Fruit fly (Drosophila melanogaster) whole organism, embryonic: ENCODE measurements around the gene Pgm1.

Experiments
- Adf1 ChIP-seq: fragments of 200-800 bp; sonication (Bioruptor generic); IDR thresholded peaks from 2 replicates; pipeline ENCODE4 v1.3.6; 2022; ENCODE audit warnings: missing biosample characterization, missing genetic modification characterization
- Awh ChIP-seq: fragments of 200-800 bp; sonication (Bioruptor generic); IDR thresholded peaks from 2 replicates; pipeline ENCODE4, ENCODE4 v1.3.6; 2022; ENCODE audit warnings: missing biosample characterization, missing genetic modification characterization
- CG10431 ChIP-seq: fragments of 200-800 bp; sonication (Bioruptor generic); optimal IDR thresholded peaks from 3 replicates; lab custom pipeline; 2018; ENCODE audit warnings: missing biosample characterization, mild to moderate bottlenecking, missing genetic modification characterization
- CG11085 ChIP-seq: fragments of 200-800 bp; sonication (Bioruptor generic); IDR thresholded peaks from 2 replicates; pipeline ENCODE4 v1.3.6; 2022; ENCODE audit warnings: missing biosample characterization, missing genetic modification characterization
- CG11247 ChIP-seq: fragments of 200-800 bp; sonication (Bioruptor generic); IDR thresholded peaks from 2 replicates; pipeline ENCODE4 v1.3.6; 2022; ENCODE audit warnings: missing biosample characterization, missing genetic modification characterization
- CG11560 ChIP-seq: fragments of 200-800 bp; sonication (Bioruptor generic); IDR thresholded peaks from 3 replicates; pipeline ENCODE4 v1.3.6; 2022; ENCODE audit warnings: missing biosample characterization, missing genetic modification characterization
- CG11695 ChIP-seq: fragments of 200-800 bp; sonication (Bioruptor generic); IDR thresholded peaks from 3 replicates; pipeline ENCODE4 v1.3.6; 2022; ENCODE audit warnings: missing biosample characterization, missing genetic modification characterization
- CG12769 ChIP-seq: fragments of 200-800 bp; sonication (Bioruptor generic); optimal IDR thresholded peaks from 2 replicates; lab custom pipeline; 2019; ENCODE audit warnings: missing biosample characterization, mild to moderate bottlenecking, missing genetic modification characterization, moderate library complexity
- CG13123 ChIP-seq: fragments of 200-800 bp; sonication (Bioruptor generic); optimal IDR thresholded peaks from 2 replicates; lab custom pipeline; 2016; ENCODE audit warnings: missing biosample characterization, missing genetic modification characterization
- CG14014 ChIP-seq: fragments of 200-800 bp; sonication (Bioruptor generic); IDR thresholded peaks from 2 replicates; pipeline ENCODE4 v1.3.6; 2022; ENCODE audit warnings: missing biosample characterization, missing genetic modification characterization
- CG16813 ChIP-seq: fragments of 200-800 bp; sonication (Bioruptor generic); IDR thresholded peaks from 3 replicates; pipeline ENCODE4 v1.3.6; 2022; ENCODE audit warnings: missing biosample characterization, missing genetic modification characterization; ENCODE audit not compliant: partially characterized antibody
- CG17361 ChIP-seq: fragments of 200-800 bp; sonication (Bioruptor generic); IDR thresholded peaks from 3 replicates; pipeline ENCODE4 v1.3.6; 2022; ENCODE audit warnings: missing biosample characterization, missing genetic modification characterization
- CG18476 ChIP-seq: fragments of 200-800 bp; sonication (Bioruptor generic); optimal IDR thresholded peaks from 2 replicates; lab custom pipeline; 2016; ENCODE audit warnings: missing biosample characterization, mild to moderate bottlenecking, missing genetic modification characterization
- CG34376 ChIP-seq: fragments of 200-800 bp; sonication (Bioruptor generic); optimal IDR thresholded peaks from 2 replicates; lab custom pipeline; 2018; ENCODE audit warnings: missing biosample characterization, mild to moderate bottlenecking, missing genetic modification characterization
- CG3847 ChIP-seq: fragments of 200-800 bp; sonication (Bioruptor generic); IDR thresholded peaks from 2 replicates; pipeline ENCODE4 v1.3.6; 2022; ENCODE audit warnings: missing biosample characterization, missing genetic modification characterization
- CG4404 ChIP-seq: fragments of 200-800 bp; sonication (Bioruptor generic); IDR thresholded peaks from 2 replicates; pipeline ENCODE4 v1.3.6; 2022; ENCODE audit warnings: missing biosample characterization, missing genetic modification characterization
- CG4617 ChIP-seq: fragments of 200-800 bp; sonication (Bioruptor generic); optimal IDR thresholded peaks from 3 replicates; lab custom pipeline; 2016; ENCODE audit warnings: missing biosample characterization, missing genetic modification characterization, borderline replicate concordance
- CG6654 ChIP-seq: fragments of 200-800 bp; sonication (Bioruptor generic); optimal IDR thresholded peaks from 2 replicates; lab custom pipeline; 2017; ENCODE audit warnings: missing biosample characterization, mild to moderate bottlenecking, missing genetic modification characterization
- CG8281 ChIP-seq: fragments of 200-800 bp; sonication (Bioruptor generic); optimal IDR thresholded peaks from 2 replicates; lab custom pipeline; 2018; ENCODE audit warnings: missing biosample characterization, mild to moderate bottlenecking, missing genetic modification characterization, moderate library complexity
- CG8765 ChIP-seq: fragments of 200-800 bp; sonication (Bioruptor generic); IDR thresholded peaks from 2 replicates; pipeline ENCODE4 v1.3.6; 2022; ENCODE audit warnings: missing biosample characterization, missing genetic modification characterization
- D19A ChIP-seq: fragments of 200-800 bp; optimal IDR thresholded peaks from 3 replicates; lab custom pipeline; 2019; ENCODE audit warnings: missing biosample characterization, mild to moderate bottlenecking, missing genetic modification characterization, moderate library complexity
- Deaf1 ChIP-seq: fragments of 200-800 bp; optimal IDR thresholded peaks from 3 replicates; lab custom pipeline; 2019; ENCODE audit warnings: missing biosample characterization, mild to moderate bottlenecking, missing genetic modification characterization, moderate library complexity
- Dfd ChIP-seq, 2 experiments: fragments of >200 bp; optimal IDR thresholded peaks; 2 replicates each; lab custom pipeline; 2017; ENCODE audit warnings: missing biosample characterization in 2 of 2, missing genetic modification characterization in 2 of 2
- E2f2 ChIP-seq: fragments of 200-800 bp; sonication (Bioruptor generic); IDR thresholded peaks from 2 replicates; pipeline ENCODE4 v1.3.6; 2022; ENCODE audit warnings: missing biosample characterization, missing genetic modification characterization
- Fer2 ChIP-seq: fragments of 200-800 bp; sonication (Bioruptor generic); optimal IDR thresholded peaks from 2 replicates; lab custom pipeline; 2018; ENCODE audit warnings: missing biosample characterization, mild to moderate bottlenecking, missing genetic modification characterization, moderate library complexity
- HHEX ChIP-seq: fragments of 200-800 bp; sonication (Bioruptor generic); optimal IDR thresholded peaks from 3 replicates; lab custom pipeline; 2017; ENCODE audit warnings: missing biosample characterization, mild to moderate bottlenecking, missing genetic modification characterization, missing genetic modification reagents
- Hmr ChIP-seq: fragments of 200-800 bp; sonication (Bioruptor generic); optimal IDR thresholded peaks from 3 replicates; lab custom pipeline; 2017; ENCODE audit warnings: mild to moderate bottlenecking, missing biosample characterization, missing genetic modification reagents, missing genetic modification characterization
- NC2β ChIP-seq: fragments of 200-800 bp; sonication (Bioruptor generic); optimal IDR thresholded peaks from 2 replicates; lab custom pipeline; 2016; ENCODE audit warnings: missing biosample characterization, missing genetic modification characterization
- Oli ChIP-seq: fragments of 200-800 bp; sonication (Bioruptor generic); optimal IDR thresholded peaks from 2 replicates; lab custom pipeline; 2018; ENCODE audit warnings: missing biosample characterization, mild to moderate bottlenecking, missing genetic modification characterization, moderate library complexity
- Poxn ChIP-seq: fragments of 200-800 bp; sonication (Bioruptor generic); IDR thresholded peaks from 2 replicates; pipeline ENCODE4 v1.3.6; 2022; ENCODE audit warnings: missing biosample characterization, missing genetic modification characterization
- Ravus ChIP-seq: fragments of 200-800 bp; sonication (Bioruptor generic); IDR thresholded peaks from 2 replicates; pipeline ENCODE4 v1.3.6; 2022; ENCODE audit warnings: missing biosample characterization, missing genetic modification characterization
- Rx ChIP-seq: fragments of 200-800 bp; sonication (Bioruptor generic); IDR thresholded peaks from 2 replicates; pipeline ENCODE4 v1.3.6; 2022; ENCODE audit warnings: missing biosample characterization, missing genetic modification characterization
- Sin3A ChIP-seq: fragments of >200 bp; optimal IDR thresholded peaks from 2 replicates; lab custom pipeline; 2018
- TFAM ChIP-seq: fragments of 200-800 bp; sonication (Bioruptor generic); optimal IDR thresholded peaks from 2 replicates; lab custom pipeline; 2017; ENCODE audit warnings: missing biosample characterization, missing genetic modification characterization, inconsistent platforms
- Usf ChIP-seq: fragments of 200-800 bp; sonication (Bioruptor generic); optimal IDR thresholded peaks from 2 replicates; lab custom pipeline; 2017; ENCODE audit warnings: missing genotype, missing biosample characterization, missing genetic modification characterization
- cas ChIP-seq: fragments of 200-800 bp; sonication (Bioruptor generic); IDR thresholded peaks from 2 replicates; pipeline ENCODE4 v1.3.6; 2022; ENCODE audit warnings: missing biosample characterization, missing genetic modification characterization
- dmrt11E ChIP-seq: fragments of 200-800 bp; sonication (Bioruptor generic); optimal IDR thresholded peaks from 3 replicates; lab custom pipeline; 2018; ENCODE audit warnings: missing biosample characterization, mild to moderate bottlenecking, missing genetic modification characterization, moderate library complexity
- fd64A ChIP-seq: fragments of 200-800 bp; sonication (Bioruptor generic); optimal IDR thresholded peaks from 3 replicates; lab custom pipeline; 2018; ENCODE audit warnings: missing biosample characterization, mild to moderate bottlenecking, missing genetic modification characterization
- ftz-f1 ChIP-seq: fragments of 200-800 bp; sonication (Bioruptor generic); optimal IDR thresholded peaks from 2 replicates; lab custom pipeline; 2016; ENCODE audit warnings: missing biosample characterization, missing genetic modification characterization
- org-1 ChIP-seq: fragments of 200-800 bp; sonication (Bioruptor generic); optimal IDR thresholded peaks from 2 replicates; lab custom pipeline; 2017; ENCODE audit warnings: missing biosample characterization, missing genetic modification characterization
- prd ChIP-seq, 3 experiments: fragments of >200 bp in 2 of 3; fragments of 200-800 bp in 1 of 3; sonication (Bioruptor generic) in 1 of 3; optimal IDR thresholded peaks in 2 of 3; IDR thresholded peaks in 1 of 3; 2 replicates in 2 of 3; 3 replicates in 1 of 3; pipeline versions ENCODE4 v1.3.6 to Lab custom; 2017 to 2022; ENCODE audit warnings: missing biosample characterization in 1 of 3, missing genetic modification characterization in 1 of 3
- psq ChIP-seq: fragments of 200-800 bp; sonication (Bioruptor generic); optimal IDR thresholded peaks from 2 replicates; lab custom pipeline; 2017; ENCODE audit warnings: missing biosample characterization, missing genetic modification characterization
- pzg ChIP-seq: fragments of 200-800 bp; sonication (Bioruptor generic); optimal IDR thresholded peaks from 3 replicates; lab custom pipeline; 2018; ENCODE audit warnings: missing biosample characterization, mild to moderate bottlenecking, missing genetic modification characterization, moderate library complexity
- so ChIP-seq: fragments of 200-800 bp; sonication (Bioruptor generic); IDR thresholded peaks from 3 replicates; pipeline ENCODE4 v1.3.6; 2022; ENCODE audit warnings: missing biosample characterization, missing genetic modification characterization
- tap ChIP-seq: fragments of 200-800 bp; optimal IDR thresholded peaks from 3 replicates; lab custom pipeline; 2019; ENCODE audit warnings: missing biosample characterization, mild to moderate bottlenecking, missing genetic modification characterization, moderate library complexity
- tll ChIP-seq, 2 experiments: fragments of 200-800 bp in 1 of 2; fragments of >200 bp in 1 of 2; sonication (Bioruptor generic) in 1 of 2; optimal IDR thresholded peaks; 2 replicates each; lab custom pipeline; 2017 to 2019; ENCODE audit warnings: missing biosample characterization in 2 of 2, missing genetic modification characterization in 2 of 2, mild to moderate bottlenecking in 1 of 2, moderate library complexity in 1 of 2
- toy ChIP-seq: fragments of 200-800 bp; sonication (Bioruptor generic); IDR thresholded peaks from 2 replicates; pipeline ENCODE4 v1.3.6; 2022; ENCODE audit warnings: missing biosample characterization, missing genetic modification characterization
- trem ChIP-seq: fragments of 200-800 bp; optimal IDR thresholded peaks from 3 replicates; lab custom pipeline; 2019; ENCODE audit warnings: missing biosample characterization, mild to moderate bottlenecking, missing genetic modification characterization, moderate library complexity
- tx ChIP-seq: fragments of 200-800 bp; sonication (Bioruptor generic); optimal IDR thresholded peaks from 2 replicates; lab custom pipeline; 2016; ENCODE audit warnings: missing biosample characterization, missing genetic modification characterization
- zen2 ChIP-seq: fragments of 200-800 bp; sonication (Bioruptor generic); IDR thresholded peaks from 3 replicates; pipeline ENCODE4 v1.3.6; 2022; ENCODE audit warnings: missing biosample characterization, missing genetic modification characterization; ENCODE audit not compliant: partially characterized antibody

Gene Pgm1

DNA sequence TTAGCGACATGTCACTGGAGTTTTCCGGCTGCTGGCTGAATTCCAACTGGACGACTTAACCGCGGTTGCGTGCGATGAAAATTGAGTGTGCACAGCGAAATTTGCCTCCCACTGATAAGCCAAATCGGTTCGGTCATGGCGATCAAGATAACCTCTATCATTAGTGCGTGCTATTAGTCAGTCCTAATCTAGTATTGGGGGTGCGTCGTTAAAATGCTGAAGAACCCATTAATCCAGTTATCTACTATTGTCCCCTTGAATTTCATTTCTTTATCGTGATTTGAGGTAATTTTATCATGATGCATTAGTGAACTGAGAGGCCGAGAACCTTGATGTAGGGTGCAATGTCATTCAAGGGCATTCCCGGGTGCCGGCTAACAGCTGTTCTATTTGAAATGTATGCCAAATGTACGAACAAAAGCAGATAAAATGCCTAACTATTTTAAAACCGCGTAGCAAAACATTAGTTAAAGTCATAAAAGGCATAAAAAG lies at the start of gene Pgm1 (continued):
- peak; percentile 50 for TF ChIP-seq CG6654 (GFP tag; lab: Kevin White, UChicago)
- TF ChIP-seq zen2 (GFP tag; lab: Robert Waterston, UW) = no peak
- TF ChIP-seq CG14014 (GFP tag; lab: Robert Waterston, UW) = peak; percentile 76
- TF ChIP-seq Fer2 (tag; lab: Kevin White, UChicago) = peak; percentile 64
- peak; percentile 60 for TF ChIP-seq CG3847 (GFP tag; lab: Robert Waterston, UW)
- no peak for TF ChIP-seq Ravus (GFP tag; lab: Robert Waterston, UW)
- peak; percentile 64 for TF ChIP-seq D19A (tag; lab: Kevin White, UChicago)
- TF ChIP-seq pzg = peak; percentile 31
- peak; percentile 85 for TF ChIP-seq Oli (tag; lab: Kevin White, UChicago)
- no peak for TF ChIP-seq prd (optimal IDR thresholded peaks at IDR 0.05; lab: Kevin White, UChicago)
- TF ChIP-seq prd (GFP tag; IDR thresholded peaks at IDR 0.05; lab: Robert Waterston, UW) = peak; percentile 75
- peak; percentile 47 for TF ChIP-seq CG11247 (GFP tag; lab: Robert Waterston, UW)
- TF ChIP-seq so (GFP tag; lab: Robert Waterston, UW) = peak; percentile 67; the same call in 1 of the 3 replicates
- TF ChIP-seq ftz-f1 (GFP tag; lab: Kevin White, UChicago) = peak; percentile 94
- peak; percentile 47; the same call in 1 of the 3 replicates for TF ChIP-seq CG11560
- TF ChIP-seq Deaf1 (tag; lab: Kevin White, UChicago) = no peak
- TF ChIP-seq CG18476 = peak; percentile 72
- no peak for TF ChIP-seq CG8281 (tag; lab: Kevin White, UChicago)
- TF ChIP-seq NC2β (GFP tag; lab: Kevin White, UChicago) = peak; percentile 85
- peak; percentile 71 for TF ChIP-seq CG17361
- TF ChIP-seq HHEX (GFP tag; lab: Kevin White, UChicago) = peak; percentile 84
- peak; percentile 39; the same call in 1 of the 2 replicates for TF ChIP-seq Adf1 (GFP tag; lab: Robert Waterston, UW)
- TF ChIP-seq E2f2 (GFP tag; lab: Robert Waterston, UW) = peak; percentile 53; the same call in 1 of the 2 replicates
- TF ChIP-seq CG8765 (GFP tag; lab: Robert Waterston, UW) = peak; percentile 65
- TF ChIP-seq Poxn (GFP tag; lab: Robert Waterston, UW) = no peak
- TF ChIP-seq cas (GFP tag; lab: Robert Waterston, UW) = peak; percentile 49; the same call in 1 of the 2 replicates
- TF ChIP-seq CG13123 = peak; percentile 73
- no peak for TF ChIP-seq tap (tag; lab: Kevin White, UChicago)
- TF ChIP-seq dmrt11E (tag; lab: Kevin White, UChicago) = peak; percentile 69
- TF ChIP-seq TFAM (GFP tag; lab: Kevin White, UChicago) = peak; percentile 9
- peak; percentile 67 for TF ChIP-seq CG11085 (GFP tag; lab: Robert Waterston, UW)
- peak; percentile 69 for TF ChIP-seq fd64A (GFP tag; lab: Kevin White, UChicago)
- TF ChIP-seq CG16813 (GFP tag; lab: Robert Waterston, UW) = no peak
- peak; percentile 72 for TF ChIP-seq Rx (GFP tag; lab: Robert Waterston, UW)
- peak; percentile 88 for TF ChIP-seq tx (GFP tag; lab: Kevin White, UChicago)
- TF ChIP-seq CG4404 (GFP tag; lab: Robert Waterston, UW) = peak; percentile 37
- TF ChIP-seq Usf (GFP tag; lab: Kevin White, UChicago) = peak; percentile 57
- peak; percentile 75 for TF ChIP-seq Awh (GFP tag; lab: Robert Waterston, UW)
- peak; percentile 81 for TF ChIP-seq org-1 (GFP tag; lab: Kevin White, UChicago)
- peak; percentile 97 for TF ChIP-seq CG12769 (tag; lab: Kevin White, UChicago)
- TF ChIP-seq Sin3A (lab: Kevin White, UChicago) = no peak
- TF ChIP-seq CG10431 = no peak
- TF ChIP-seq toy (GFP tag; lab: Robert Waterston, UW) = 0 out of 2 replicates have a peak, but pooled peaks have one; percentile 36
- peak; percentile 98 for TF ChIP-seq CG34376 (GFP tag; lab: Kevin White, UChicago)
- TF ChIP-seq Hmr (GFP tag; lab: Kevin White, UChicago) = peak; percentile 85
- peak in 1 of 2 experiments; percentile 74 for TF ChIP-seq tll (GFP tag; optimal IDR thresholded peaks at IDR 0.05; lab: Kevin White, UChicago)
- TF ChIP-seq Dfd (GFP tag; optimal IDR thresholded peaks at IDR 0.05; lab: Kevin White, UChicago) = no peak
- peak; percentile 68 for TF ChIP-seq CG11695 (GFP tag; lab: Robert Waterston, UW)
- peak; percentile 84 for TF ChIP-seq CG4617 (GFP tag; lab: Kevin White, UChicago)
- peak; percentile 68 for TF ChIP-seq psq
- peak; percentile 54 for TF ChIP-seq trem (tag; lab: Kevin White, UChicago)
